Worm (Caenorhabditis elegans) whole organism, midembryonic: ENCODE measurements around the gene sptl-3.

Experiments used
- flt-1 ChIP-seq: fragments of 200-800 bp; sonication (Bioruptor generic); IDR thresholded peaks from 2 replicates; pipeline ENCODE4 v1.3.6; 2022; ENCODE audit warnings: missing genetic modification characterization, missing compliant biosample characterization
- med-1 ChIP-seq: sonication (generic microtip); optimal IDR thresholded peaks from 2 replicates; lab custom pipeline; 2017; ENCODE audit warnings: missing genetic modification characterization, mild to moderate bottlenecking, missing compliant biosample characterization, antibody characterized with exemption, missing genetic modification reagents; ENCODE audit not compliant: insufficient read depth
- ref-1 ChIP-seq: fragments of 200-800 bp; sonication (Bioruptor generic); conservative IDR thresholded peaks from 2 replicates; pipeline ENCODE4 v1.3.6; 2022; ENCODE audit warnings: missing genetic modification reagents, missing genetic modification characterization, missing compliant biosample characterization

- TF ChIP-seq ref-1: no peak
- no peak for TF ChIP-seq flt-1
- TF ChIP-seq med-1 (GFP tag; lab: Kevin White, UChicago): no peak
Observed at ce11 chrV:13876529-13876928, 16.6 kb upstream of the sptl-3 start, which contains the start of gene T22G5.1.
